Fruit fly (Drosophila melanogaster) S2 (cell line): ENCODE measurements around the gene PLCXD.

Experiments
- CG8478 ChIP-seq: fragments of >200 bp; optimal IDR thresholded peaks from 2 replicates; lab custom pipeline; 2018
- CTCF ChIP-seq, 2 experiments: fragments of >200 bp; optimal IDR thresholded peaks; 2 replicates each; lab custom pipeline; 2018

PLCXD gene

DNA sequence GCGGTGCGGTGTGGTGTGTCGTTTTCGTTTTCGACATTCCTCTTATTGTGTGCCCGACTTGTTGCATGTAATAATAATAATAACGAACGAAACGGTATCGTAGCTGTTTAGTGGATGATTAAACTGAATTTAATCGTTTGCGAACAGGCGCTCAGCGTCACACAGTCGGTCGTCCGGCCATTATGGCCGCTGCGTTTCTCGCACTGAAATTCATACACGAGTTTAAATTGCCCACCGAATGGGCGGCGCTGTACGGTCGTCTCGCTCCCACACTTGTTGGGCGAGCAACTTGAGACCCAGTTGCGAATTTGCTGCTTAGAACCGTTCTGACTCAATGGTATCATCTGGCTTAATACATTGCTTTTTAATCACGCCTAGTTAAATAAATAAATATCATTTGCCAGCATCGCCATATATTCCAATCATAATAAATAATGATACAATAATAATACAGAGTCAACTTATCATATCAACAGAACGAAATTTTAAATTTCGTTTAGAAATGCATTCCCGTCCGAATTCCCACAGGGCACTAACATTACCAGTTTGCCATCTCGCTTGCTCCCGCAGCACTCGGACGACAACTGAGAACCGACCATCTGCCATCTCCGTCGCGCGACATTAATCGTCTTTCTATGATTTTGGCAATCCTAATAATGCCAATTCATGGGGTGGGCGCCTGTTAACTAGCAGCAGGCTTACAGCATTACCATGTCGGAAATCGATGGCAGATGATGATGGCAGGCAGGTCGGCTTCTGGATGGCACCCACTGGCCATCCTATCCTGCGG is 38.1 kb upstream of the PLCXD start:
- TF ChIP-seq CG8478 = peak; percentile 73
- peak in 1 of 2 experiments; percentile 28 for TF ChIP-seq CTCF (optimal IDR thresholded peaks at IDR 0.05; lab: Kevin White, UChicago)

DNA sequence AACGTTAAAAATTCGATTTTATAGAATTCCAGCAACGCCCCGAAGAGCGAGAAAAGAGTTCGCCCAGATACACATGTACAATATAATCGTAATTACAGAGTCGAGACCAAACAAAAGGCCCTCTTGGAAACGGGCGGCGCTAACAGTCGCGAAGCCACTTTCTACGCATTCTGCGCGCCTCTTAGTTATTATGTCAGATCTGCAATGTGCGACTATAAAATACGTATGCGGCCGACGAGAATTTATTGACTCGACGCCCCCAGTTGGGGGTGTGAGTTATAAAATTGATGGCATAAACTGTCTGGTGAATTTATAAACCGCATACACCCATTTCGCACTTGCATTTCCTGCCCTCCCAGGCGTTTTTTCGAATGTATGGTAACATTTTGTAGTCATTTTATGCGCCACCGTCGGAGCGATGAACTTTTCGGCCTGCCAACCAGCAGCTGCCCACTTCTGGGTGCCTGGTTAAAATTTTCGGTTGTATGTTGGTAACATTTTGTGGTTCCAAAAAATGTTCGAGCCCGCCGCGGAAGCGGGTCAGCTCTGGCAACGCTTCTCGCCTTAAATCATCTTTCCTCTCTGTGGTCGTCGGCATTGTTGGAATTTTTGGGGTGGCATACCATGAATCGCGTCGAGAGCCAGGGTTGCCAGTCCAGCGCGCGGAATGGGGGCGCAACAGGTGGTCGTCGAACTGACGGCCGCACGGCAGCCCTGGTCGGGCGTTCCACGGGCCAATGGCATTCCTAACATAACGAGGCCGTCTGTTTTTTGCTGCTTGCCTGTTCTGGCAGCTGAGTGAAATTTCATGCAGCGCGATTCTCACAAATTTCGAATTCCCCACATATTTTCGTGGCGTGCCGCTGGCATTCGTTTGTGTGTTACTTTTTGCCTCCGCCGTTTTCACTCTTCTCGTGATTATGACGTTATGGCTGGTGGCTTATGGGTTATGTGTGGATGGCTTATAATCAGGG is 37.2 kb upstream of the PLCXD start:
- TF ChIP-seq CTCF (optimal IDR thresholded peaks at IDR 0.05; lab: Kevin White, UChicago) (peak in 1 of 2 experiments; percentile 46), CG8478 (no peak)

DNA sequence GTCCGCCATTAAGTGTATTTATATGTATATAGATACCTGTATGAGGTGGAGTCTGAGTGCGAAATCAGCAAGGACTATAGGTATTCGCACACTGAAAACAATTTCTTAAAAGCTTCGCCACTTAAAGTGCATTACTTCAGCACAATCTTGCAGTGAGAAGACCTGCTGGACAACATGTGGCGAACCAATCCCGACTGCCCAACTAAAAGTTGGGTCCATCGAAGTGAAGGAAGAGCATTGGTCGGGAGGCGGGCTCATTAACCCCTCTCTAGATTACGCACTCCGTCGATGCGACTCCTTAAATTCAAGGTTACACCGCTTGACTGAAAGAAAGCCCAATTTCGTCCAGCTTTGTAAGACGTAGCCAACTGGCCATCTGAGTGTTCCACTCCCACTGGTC is 36.0 kb upstream of the PLCXD start:
- TF ChIP-seq CTCF (optimal IDR thresholded peaks at IDR 0.05; lab: Kevin White, UChicago) = no peak
- no peak for TF ChIP-seq CG8478

DNA sequence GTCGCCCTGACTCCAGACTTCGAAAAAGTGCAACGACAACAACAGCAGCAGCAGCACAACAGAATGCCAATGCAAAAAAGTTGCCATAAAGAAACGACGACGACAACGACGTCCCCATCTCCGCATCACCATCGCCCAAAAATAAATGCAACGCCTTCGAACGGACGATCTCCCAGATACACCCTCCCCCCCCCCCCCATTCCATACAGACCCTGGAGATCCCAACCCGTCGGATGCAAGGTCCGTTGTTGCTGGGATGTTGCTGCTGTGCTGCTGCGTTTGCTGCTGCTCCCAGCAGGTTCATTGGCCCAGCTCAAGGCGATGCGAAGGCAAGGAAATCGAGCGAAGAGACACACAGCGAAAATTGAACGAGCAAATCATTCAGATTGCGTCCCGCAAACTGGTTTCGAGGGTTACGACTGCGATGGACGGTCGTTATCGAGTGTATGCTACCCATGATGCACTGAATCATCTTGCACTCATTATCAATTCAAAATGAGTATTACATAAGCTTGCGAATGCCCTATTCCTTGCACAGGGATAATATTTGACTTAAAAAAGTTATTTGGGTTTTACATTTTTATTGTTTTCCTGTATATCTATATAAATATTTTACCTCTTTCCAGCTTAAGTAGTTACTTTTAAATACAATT is 35.4 kb upstream of the PLCXD start:
- no peak for TF ChIP-seq CTCF (optimal IDR thresholded peaks at IDR 0.05; lab: Kevin White, UChicago)
- no peak for TF ChIP-seq CG8478

DNA sequence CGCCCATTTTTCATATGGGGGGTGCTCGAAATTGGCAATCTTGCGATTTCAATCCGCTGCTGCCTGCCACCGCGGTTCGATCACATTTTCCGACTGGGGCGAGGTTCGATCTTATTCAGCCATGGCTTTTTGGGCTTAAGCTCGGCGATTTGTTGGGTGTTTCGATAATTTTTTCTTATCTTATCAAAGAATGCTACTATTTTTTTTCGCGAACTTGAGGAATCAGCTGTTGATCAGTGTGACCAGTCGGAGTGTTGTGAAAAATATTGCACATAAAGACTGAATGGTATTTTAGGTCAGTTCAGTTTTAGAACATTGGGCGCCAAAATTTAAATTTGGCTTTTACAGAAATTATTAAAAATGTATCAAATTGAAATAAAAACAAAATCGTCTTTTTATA is 28.5 kb upstream of the PLCXD start, which contains the start of gene Wdr81:
Gene Wdr81 (minus strand): TSS at position 226 of the 400 bp plus-strand sequence.
- TF ChIP-seq CTCF (optimal IDR thresholded peaks at IDR 0.05; lab: Kevin White, UChicago) = no peak
- no peak for TF ChIP-seq CG8478

DNA sequence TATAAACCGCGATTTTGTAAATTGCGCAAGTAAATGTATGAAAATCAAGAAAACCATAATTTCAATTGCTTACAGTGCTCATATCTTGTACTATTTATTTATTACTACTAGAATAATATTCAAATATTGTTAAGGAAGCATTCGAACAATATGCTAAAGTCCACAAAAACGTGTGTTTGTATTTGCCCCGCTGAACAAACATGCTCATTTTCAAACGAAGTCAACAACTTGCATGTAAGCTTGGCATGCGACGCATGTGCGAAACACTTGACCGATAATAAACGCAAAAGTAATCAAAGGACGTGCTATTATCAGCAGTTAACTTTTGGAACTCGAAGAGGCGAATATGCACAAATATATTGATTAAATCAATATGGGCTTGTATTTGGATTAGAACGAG is 28.0 kb upstream of the PLCXD start:
- TF ChIP-seq CG8478 = no peak
- no peak for TF ChIP-seq CTCF (optimal IDR thresholded peaks at IDR 0.05; lab: Kevin White, UChicago)

- TF ChIP-seq CTCF (optimal IDR thresholded peaks at IDR 0.05; lab: Kevin White, UChicago) (no peak), CG8478 (no peak)
Measured at dm6 chr2L:12024104-12024503, 25.1 kb upstream of the PLCXD start.

- no peak for TF ChIP-seq CG8478
- TF ChIP-seq CTCF (optimal IDR thresholded peaks at IDR 0.05; lab: Kevin White, UChicago) = no peak
Measured at dm6 chr2L:12025505-12025904, 23.7 kb upstream of the PLCXD start.

DNA sequence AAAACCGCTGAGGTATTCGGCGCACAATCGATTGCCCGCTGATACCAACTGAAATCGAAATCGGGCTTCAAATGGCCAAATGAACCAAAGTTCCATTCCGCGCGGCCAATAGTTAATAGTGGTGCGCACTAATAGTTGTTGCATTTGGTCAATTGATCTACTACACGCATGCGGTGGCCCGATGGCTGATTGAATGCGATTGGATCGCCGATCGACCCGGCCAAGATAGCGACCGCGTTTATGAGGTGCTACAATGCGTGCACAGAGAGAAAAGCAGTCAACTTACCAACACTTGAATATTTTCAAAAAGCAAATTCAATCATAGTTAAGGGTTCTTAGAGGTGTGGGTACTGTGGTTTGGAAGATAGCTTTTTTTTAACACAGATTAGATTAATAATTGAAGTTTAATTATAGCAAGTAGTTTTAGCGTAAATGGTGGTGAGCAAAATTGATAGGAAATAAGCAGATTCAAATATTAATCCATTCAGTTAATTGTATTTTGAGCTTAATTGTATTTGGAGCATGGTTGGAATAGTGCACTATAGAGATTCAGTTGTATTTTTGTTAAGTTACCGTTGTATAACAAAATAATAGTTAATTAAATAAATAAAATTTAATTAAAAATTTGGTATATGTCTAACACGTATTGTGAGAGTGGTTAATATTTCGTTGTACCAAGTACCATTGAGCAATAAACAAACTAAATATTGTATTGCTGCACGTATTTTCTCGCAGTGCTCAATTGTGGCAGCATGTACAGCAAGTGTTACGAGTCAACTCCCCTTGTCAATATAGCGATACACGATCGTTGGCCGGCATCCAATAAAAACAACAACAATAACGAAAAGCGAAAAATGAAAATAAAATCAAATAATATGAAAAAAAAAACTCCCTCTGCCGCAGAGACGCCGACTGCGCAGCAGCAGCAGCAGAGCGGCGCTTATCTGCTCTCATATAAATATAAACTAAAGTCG is 22.5 kb upstream of the PLCXD start:
- no peak for TF ChIP-seq CG8478
- no peak for TF ChIP-seq CTCF (optimal IDR thresholded peaks at IDR 0.05; lab: Kevin White, UChicago)

- TF ChIP-seq CTCF (optimal IDR thresholded peaks at IDR 0.05; lab: Kevin White, UChicago) (no peak), CG8478 (no peak)
Measured at dm6 chr2L:12027435-12027834, 21.8 kb upstream of the PLCXD start, which contains the start of gene dmGlut. TSS of gene dmGlut (plus strand) at chr2L:12027438.

dm6 chr2L:12028102-12028501 is 21.1 kb upstream of the PLCXD start:
- TF ChIP-seq CG8478 = no peak
- no peak for TF ChIP-seq CTCF (optimal IDR thresholded peaks at IDR 0.05; lab: Kevin White, UChicago)

- no peak for TF ChIP-seq CTCF (optimal IDR thresholded peaks at IDR 0.05; lab: Kevin White, UChicago)
Measured at dm6 chr2L:12028808-12029207, 20.4 kb upstream of the PLCXD start.

DNA sequence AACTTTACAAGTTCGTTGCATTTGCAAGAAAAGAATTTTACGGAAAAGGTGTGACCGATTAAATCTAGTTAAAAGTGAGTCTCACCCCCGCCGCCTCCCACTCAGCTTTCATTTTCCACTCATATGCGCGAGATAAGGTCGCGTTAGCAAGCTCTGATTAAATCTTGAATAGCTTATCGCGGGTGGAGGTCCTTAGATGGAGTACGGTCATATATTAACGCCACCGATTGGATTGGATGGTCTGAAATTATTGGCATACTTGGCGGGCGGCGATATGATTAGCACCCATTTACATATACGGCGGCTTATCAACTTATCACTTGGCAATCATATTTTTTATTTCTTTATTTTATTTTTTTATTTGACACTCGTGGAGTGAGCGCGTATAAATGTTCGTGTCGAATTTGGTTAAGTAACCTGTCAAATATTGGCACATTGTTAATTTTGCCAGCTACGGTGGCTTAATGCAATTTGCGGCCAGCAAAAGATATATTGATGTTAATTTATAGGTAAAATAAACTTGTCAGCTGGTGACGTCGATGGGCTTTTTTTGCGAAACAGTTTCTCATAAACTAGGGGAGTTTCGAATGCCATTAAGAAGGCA is 19.5 kb upstream of the PLCXD start:
- no peak for TF ChIP-seq CG8478
- no peak for TF ChIP-seq CTCF (optimal IDR thresholded peaks at IDR 0.05; lab: Kevin White, UChicago)
